Worm (Caenorhabditis elegans) whole organism, L3 larva: Measurements from ENCODE around the gene nhr-87.

Experiments
- R02D3.7 ChIP-seq: fragments of 150-350 bp; optimal IDR thresholded peaks from 2 replicates; lab custom pipeline; 2014; ENCODE audit warnings: missing biosample characterization, missing genetic modification characterization
- ZK546.5 ChIP-seq: sonication (generic microtip); optimal IDR thresholded peaks from 2 replicates; lab custom pipeline; 2017; ENCODE audit warnings: missing biosample characterization, missing genetic modification characterization
- ceh-28 ChIP-seq: fragments of 150-350 bp; optimal IDR thresholded peaks from 2 replicates; lab custom pipeline; 2014; ENCODE audit warnings: missing biosample characterization, missing genetic modification reagents, missing genetic modification characterization
- ceh-9 ChIP-seq: sonication (generic microtip); optimal IDR thresholded peaks from 2 replicates; lab custom pipeline; 2018; ENCODE audit warnings: missing biosample characterization, missing genetic modification characterization
- daf-12 ChIP-seq: fragments of 150-350 bp; optimal IDR thresholded peaks from 2 replicates; lab custom pipeline; 2014; ENCODE audit warnings: missing biosample characterization, missing genetic modification reagents, missing genetic modification characterization
- egl-5 ChIP-seq: fragments of 150-350 bp; optimal IDR thresholded peaks from 2 replicates; lab custom pipeline; 2017; ENCODE audit warnings: missing biosample characterization, missing genetic modification reagents, missing genetic modification characterization, inconsistent platforms
- elt-1 ChIP-seq: fragments of 150-350 bp; optimal IDR thresholded peaks from 2 replicates; lab custom pipeline; 2014; ENCODE audit warnings: missing biosample characterization, missing genetic modification characterization
- elt-3 ChIP-seq, 3 experiments: fragments of 150-350 bp in 1 of 3; sonication (generic microtip) in 2 of 3; optimal IDR thresholded peaks; 2 replicates in 2 of 3; 4 replicates in 1 of 3; lab custom pipeline; 2014 to 2017; ENCODE audit warnings: missing biosample characterization in 3 of 3, missing genetic modification characterization in 3 of 3
- fkh-10 ChIP-seq: sonication (generic microtip); optimal IDR thresholded peaks from 2 replicates; lab custom pipeline; 2017; ENCODE audit warnings: missing biosample characterization, missing genetic modification reagents, missing genetic modification characterization
- fos-1 ChIP-seq: fragments of 150-350 bp; optimal IDR thresholded peaks from 2 replicates; lab custom pipeline; 2014; ENCODE audit warnings: missing biosample characterization, missing genetic modification characterization
- hmg-11 ChIP-seq: sonication (generic microtip); optimal IDR thresholded peaks from 2 replicates; lab custom pipeline; 2016; ENCODE audit warnings: missing genetic modification characterization, missing compliant biosample characterization
- jun-1 ChIP-seq: fragments of 150-350 bp; optimal IDR thresholded peaks from 2 replicates; lab custom pipeline; 2014; ENCODE audit warnings: missing biosample characterization, missing genetic modification reagents, missing genetic modification characterization
- lin-15B ChIP-seq: fragments of 150-350 bp; optimal IDR thresholded peaks from 2 replicates; lab custom pipeline; 2014; ENCODE audit warnings: missing biosample characterization, missing genetic modification characterization
- lsy-12 ChIP-seq: sonication (generic microtip); optimal IDR thresholded peaks from 2 replicates; lab custom pipeline; 2016; ENCODE audit warnings: mild to moderate bottlenecking, missing genetic modification characterization, missing compliant biosample characterization
- mdl-1 ChIP-seq: fragments of 150-350 bp; optimal IDR thresholded peaks from 2 replicates; lab custom pipeline; 2014; ENCODE audit warnings: missing biosample characterization, missing genetic modification characterization
- mml-1 ChIP-seq: fragments of 150-350 bp; sonication (generic microtip); optimal IDR thresholded peaks from 3 replicates; lab custom pipeline; 2014; ENCODE audit warnings: missing biosample characterization, missing genetic modification characterization
- nhr-11 ChIP-seq: fragments of 150-350 bp; optimal IDR thresholded peaks from 2 replicates; lab custom pipeline; 2014; ENCODE audit warnings: missing biosample characterization, missing genetic modification characterization
- nhr-237 ChIP-seq: fragments of 150-350 bp; optimal IDR thresholded peaks from 2 replicates; lab custom pipeline; 2014; ENCODE audit warnings: missing biosample characterization, missing genetic modification characterization
- nhr-28 ChIP-seq: fragments of 150-350 bp; optimal IDR thresholded peaks from 2 replicates; lab custom pipeline; 2014; ENCODE audit warnings: missing biosample characterization, missing genetic modification characterization
- nhr-43 ChIP-seq: sonication (generic microtip); optimal IDR thresholded peaks from 2 replicates; lab custom pipeline; 2016; ENCODE audit warnings: mild to moderate bottlenecking, missing genetic modification characterization, missing compliant biosample characterization; ENCODE audit not compliant: poor library complexity, severe bottlenecking
- nhr-67 ChIP-seq: fragments of 150-350 bp; optimal IDR thresholded peaks from 2 replicates; lab custom pipeline; 2014; ENCODE audit warnings: missing biosample characterization, missing genetic modification characterization
- nhr-77 ChIP-seq: fragments of 150-350 bp; optimal IDR thresholded peaks from 2 replicates; lab custom pipeline; 2014; ENCODE audit warnings: missing biosample characterization, missing genetic modification characterization
- pqm-1 ChIP-seq: fragments of 150-350 bp; optimal IDR thresholded peaks from 2 replicates; lab custom pipeline; 2017; ENCODE audit warnings: missing biosample characterization, missing genetic modification characterization, inconsistent platforms
- skn-1 ChIP-seq: fragments of 150-350 bp; optimal IDR thresholded peaks from 2 replicates; lab custom pipeline; 2014; ENCODE audit warnings: missing biosample characterization, missing genetic modification characterization
- snpc-4 ChIP-seq: fragments of 150-350 bp; optimal IDR thresholded peaks from 2 replicates; lab custom pipeline; 2014; ENCODE audit warnings: missing biosample characterization, missing genetic modification characterization
- tbx-2 ChIP-seq: sonication (generic microtip); optimal IDR thresholded peaks from 2 replicates; lab custom pipeline; 2016; ENCODE audit warnings: mild to moderate bottlenecking, missing genetic modification characterization, missing compliant biosample characterization
- unc-39 ChIP-seq: sonication (generic microtip); optimal IDR thresholded peaks from 4 replicates; lab custom pipeline; 2017; ENCODE audit warnings: missing biosample characterization, missing genetic modification characterization
- zag-1 ChIP-seq: fragments of 150-350 bp; optimal IDR thresholded peaks from 2 replicates; lab custom pipeline; 2014; ENCODE audit warnings: missing biosample characterization, missing genetic modification characterization
- ztf-11 ChIP-seq: fragments of 150-350 bp; optimal IDR thresholded peaks from 2 replicates; lab custom pipeline; 2014; ENCODE audit warnings: missing biosample characterization, missing genetic modification characterization
- ztf-4 ChIP-seq: fragments of 150-350 bp; optimal IDR thresholded peaks from 2 replicates; lab custom pipeline; 2014; ENCODE audit warnings: missing biosample characterization, missing genetic modification characterization

nhr-87 gene

DNA sequence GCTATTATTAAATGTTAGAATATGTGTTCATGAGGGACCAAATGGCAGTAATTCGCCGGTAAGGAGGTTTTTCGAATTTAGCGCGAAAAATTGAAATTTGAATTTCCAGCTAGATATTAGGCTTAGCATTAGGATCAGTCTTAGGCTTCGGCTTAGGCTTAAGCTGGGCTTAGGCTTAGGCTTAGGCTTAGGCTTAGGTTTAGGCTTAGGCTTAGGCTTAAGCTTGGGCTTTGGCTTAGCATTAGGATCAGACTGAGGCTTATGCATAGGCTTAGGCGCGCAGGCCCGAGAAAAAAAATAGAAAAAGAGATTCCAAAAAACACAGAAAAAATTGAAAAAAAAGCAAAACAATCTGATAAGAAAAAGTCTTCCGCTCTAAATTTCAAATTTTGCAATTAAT is 4.5 kb downstream of the nhr-87 start:
- no peak for TF ChIP-seq nhr-77 (tag; lab: Kevin White, UChicago)
- TF ChIP-seq nhr-43 (tag; lab: Kevin White, UChicago) = no peak
- no peak for TF ChIP-seq tbx-2 (tag; lab: Kevin White, UChicago)
- TF ChIP-seq elt-3 (tag; optimal IDR thresholded peaks at IDR 0.05; lab: Kevin White, UChicago) = no peak
- TF ChIP-seq fos-1 (tag; lab: Kevin White, UChicago) = no peak
- no peak for TF ChIP-seq nhr-237 (tag; lab: Kevin White, UChicago)
- TF ChIP-seq pqm-1 (tag; lab: Kevin White, UChicago) = no peak
- no peak for TF ChIP-seq nhr-67
- TF ChIP-seq ztf-4 (tag; lab: Kevin White, UChicago) = no peak
- no peak for TF ChIP-seq lsy-12 (tag; lab: Kevin White, UChicago)

DNA sequence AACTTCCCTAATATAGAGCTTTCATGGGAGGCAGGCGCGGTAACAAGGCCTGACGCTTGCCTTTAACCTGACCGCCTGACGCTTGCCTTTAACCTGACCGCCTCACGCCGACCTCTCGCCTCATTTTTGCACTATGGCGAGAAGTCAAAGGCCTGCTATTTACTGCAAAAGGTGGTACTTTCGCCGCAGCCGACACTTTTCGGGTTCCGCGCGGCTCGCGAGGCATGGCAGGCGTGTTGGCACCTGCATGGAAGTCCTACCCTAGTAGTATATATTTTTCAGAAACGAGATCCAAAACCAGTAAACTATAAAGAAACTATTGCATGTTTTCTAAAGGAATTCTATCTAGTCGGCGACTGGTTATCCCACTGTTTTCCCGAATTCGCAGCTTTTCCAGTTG is 4.9 kb downstream of the nhr-87 start:
- TF ChIP-seq unc-39 (tag; lab: Kevin White, UChicago) (no peak), pqm-1 (tag; lab: Kevin White, UChicago) (no peak), daf-12 (tag; lab: Kevin White, UChicago) (no peak), lin-15B (tag; lab: Kevin White, UChicago) (no peak), nhr-237 (tag; lab: Kevin White, UChicago) (no peak), R02D3.7 (no peak), jun-1 (no peak), nhr-77 (tag; lab: Kevin White, UChicago) (no peak), mml-1 (tag; lab: Kevin White, UChicago) (no peak), fos-1 (tag; lab: Kevin White, UChicago) (no peak), lsy-12 (tag; lab: Kevin White, UChicago) (no peak), elt-1 (tag; lab: Kevin White, UChicago) (no peak), zag-1 (tag; lab: Kevin White, UChicago) (no peak), nhr-28 (tag; lab: Kevin White, UChicago) (no peak), fkh-10 (GFP tag; lab: Kevin White, UChicago) (no peak), elt-3 (tag; optimal IDR thresholded peaks at IDR 0.05; lab: Kevin White, UChicago) (no peak), ZK546.5 (no peak), skn-1 (tag; lab: Kevin White, UChicago) (no peak), ceh-9 (no peak), ztf-4 (tag; lab: Kevin White, UChicago) (no peak)

DNA sequence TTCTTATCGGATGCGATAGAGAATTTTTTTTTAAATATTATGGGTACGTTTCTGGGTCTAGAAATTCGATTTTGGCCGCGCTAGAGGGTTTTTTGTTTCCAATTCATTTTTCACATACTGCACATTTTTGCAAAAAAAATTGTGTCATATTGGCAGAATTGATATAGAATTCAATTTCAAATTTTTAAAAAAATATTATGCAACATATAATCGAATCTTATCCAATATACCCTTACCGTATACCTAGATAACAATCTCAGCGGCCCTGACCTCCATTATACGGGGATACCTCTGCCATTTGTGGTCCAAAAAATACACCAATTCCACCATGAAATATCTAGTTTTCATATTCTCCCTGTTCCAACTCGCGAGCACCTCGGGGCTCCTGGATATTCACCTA is 7.8 kb downstream of the nhr-87 start, which contains the start of gene cpg-24:
Gene cpg-24 (plus strand): TSS at position 301 of the 400 bp plus-strand sequence.
- TF ChIP-seq fos-1 (tag; lab: Kevin White, UChicago) (no peak), nhr-67 (no peak), mdl-1 (tag; lab: Kevin White, UChicago) (no peak), tbx-2 (tag; lab: Kevin White, UChicago) (no peak)

ce11 chrIV:1632593-1632992 is 8.8 kb downstream of the nhr-87 start:
- no peak for TF ChIP-seq fkh-10 (GFP tag; lab: Kevin White, UChicago)
- TF ChIP-seq jun-1 = no peak
- TF ChIP-seq mml-1 (tag; lab: Kevin White, UChicago) = no peak
- no peak for TF ChIP-seq tbx-2 (tag; lab: Kevin White, UChicago)
- TF ChIP-seq ztf-11 (tag; lab: Kevin White, UChicago) = no peak
- TF ChIP-seq lin-15B (tag; lab: Kevin White, UChicago) = no peak
- no peak for TF ChIP-seq egl-5
- no peak for TF ChIP-seq nhr-11 (tag; lab: Kevin White, UChicago)
- TF ChIP-seq snpc-4 (tag; lab: Kevin White, UChicago) = no peak
- TF ChIP-seq nhr-77 (tag; lab: Kevin White, UChicago) = no peak
- TF ChIP-seq ceh-28 = no peak
- no peak for TF ChIP-seq hmg-11

ce11 chrIV:1633445-1633844 is 9.6 kb downstream of the nhr-87 start, which contains the start of gene Y41D4B.6:
Y41D4B.6 (plus strand) TSS chrIV:1633745.
- TF ChIP-seq ceh-28 (no peak), nhr-67 (no peak), jun-1 (no peak), nhr-28 (tag; lab: Kevin White, UChicago) (no peak)

DNA sequence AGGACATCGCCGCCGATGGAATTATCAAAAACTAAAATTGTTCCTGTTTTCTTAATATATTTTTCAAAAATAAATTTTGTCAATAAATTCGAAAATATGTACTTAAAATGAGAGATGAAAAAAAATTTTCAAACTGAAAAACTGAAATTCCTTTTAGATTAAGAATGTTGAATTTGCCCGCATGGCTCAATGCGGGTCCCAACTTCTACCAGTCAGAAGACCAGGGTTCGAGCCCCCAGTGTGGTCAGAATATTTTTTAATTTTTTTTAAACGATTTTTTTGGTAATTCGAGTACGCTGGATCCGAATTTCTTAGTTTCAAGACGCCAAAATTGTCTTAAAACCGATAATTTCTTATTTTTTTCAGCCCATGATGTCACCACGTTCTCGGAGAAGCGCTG is 13.5 kb downstream of the nhr-87 start:
- TF ChIP-seq lin-15B (tag; lab: Kevin White, UChicago) (no peak), fkh-10 (GFP tag; lab: Kevin White, UChicago) (peak; percentile 12)
